Worm (Caenorhabditis elegans): ENCODE results near the gene arrd-18.

The arrd-18 gene

DNA sequence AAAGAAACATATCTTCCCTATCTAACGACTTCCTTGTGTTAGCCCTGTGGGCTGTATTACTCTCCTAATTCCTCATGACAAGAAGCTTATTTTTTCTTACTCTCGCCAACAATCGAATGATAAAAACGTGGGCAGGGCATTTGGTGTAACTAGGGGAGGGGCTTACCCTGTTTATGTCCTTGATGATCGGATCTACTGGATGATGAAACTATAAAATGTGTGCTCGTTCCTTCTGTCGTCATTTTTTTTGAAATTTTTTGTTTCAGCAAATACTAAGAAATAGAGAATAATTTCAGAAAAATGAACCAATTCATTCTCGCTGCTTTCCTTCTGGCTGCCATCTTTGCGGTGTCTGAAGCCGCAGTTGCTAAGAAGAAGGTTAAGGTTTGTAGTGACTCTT, 30.6 kb upstream of the arrd-18 start, which contains the start of gene C17B7.3:
Gene C17B7.3, plus strand, starts transcription at position 301 of the 400 bp plus-strand sequence.
- TF ChIP-seq lir-1 (GFP tag; conservative IDR thresholded peaks at IDR 0.05) (no peak), athp-1 (tag; optimal IDR thresholded peaks at IDR 0.05) (no peak), aptf-3 (GFP tag; IDR thresholded peaks at IDR 0.05) (no peak), snpc-4 (GFP tag; optimal IDR thresholded peaks at IDR 0.05) (no peak), snpc-4 (tag; optimal IDR thresholded peaks at IDR 0.05) (no peak), zfh-2 (GFP tag; conservative IDR thresholded peaks at IDR 0.05) (no peak), F57A8.1 (GFP tag; optimal IDR thresholded peaks at IDR 0.05) (no peak), Y79H2A.3 (GFP tag; conservative IDR thresholded peaks at IDR 0.05) (no peak), ztf-25 (GFP tag; IDR thresholded peaks at IDR 0.05) (no peak), mel-28 (tag; optimal IDR thresholded peaks at IDR 0.05; ENCODE audit: borderline replicate concordance) (no peak), dpl-1 (GFP tag; optimal IDR thresholded peaks at IDR 0.05) (no peak), ztf-3 (GFP tag; optimal IDR thresholded peaks at IDR 0.05) (no peak), cebp-1 (GFP tag; IDR thresholded peaks at IDR 0.05) (no peak), cebp-1 (tag; optimal IDR thresholded peaks at IDR 0.05) (no peak), ceh-58 (GFP tag; IDR thresholded peaks at IDR 0.05) (no peak)

ce11 chrV:3341906-3342305, 30.0 kb upstream of the arrd-18 start, which contains the start of gene C17B7.10:
C17B7.10 (minus strand) TSS chrV:3342006.
- TF ChIP-seq zfh-2 (GFP tag; conservative IDR thresholded peaks at IDR 0.05) = no peak
- no peak for TF ChIP-seq somi-1 (GFP tag; optimal IDR thresholded peaks at IDR 0.05)
- TF ChIP-seq F52B5.7 (tag; optimal IDR thresholded peaks at IDR 0.05) = no peak
- no peak for TF ChIP-seq lin-54 (GFP tag; optimal IDR thresholded peaks at IDR 0.05)
- no peak for TF ChIP-seq egl-18 (GFP tag; IDR thresholded peaks at IDR 0.05)
- no peak for TF ChIP-seq unc-130 (GFP tag; optimal IDR thresholded peaks at IDR 0.05)
- 0 out of 2 replicates have a peak, but pooled peaks have one; percentile 30 for TF ChIP-seq C17E4.6 (GFP tag; IDR thresholded peaks at IDR 0.05)

DNA sequence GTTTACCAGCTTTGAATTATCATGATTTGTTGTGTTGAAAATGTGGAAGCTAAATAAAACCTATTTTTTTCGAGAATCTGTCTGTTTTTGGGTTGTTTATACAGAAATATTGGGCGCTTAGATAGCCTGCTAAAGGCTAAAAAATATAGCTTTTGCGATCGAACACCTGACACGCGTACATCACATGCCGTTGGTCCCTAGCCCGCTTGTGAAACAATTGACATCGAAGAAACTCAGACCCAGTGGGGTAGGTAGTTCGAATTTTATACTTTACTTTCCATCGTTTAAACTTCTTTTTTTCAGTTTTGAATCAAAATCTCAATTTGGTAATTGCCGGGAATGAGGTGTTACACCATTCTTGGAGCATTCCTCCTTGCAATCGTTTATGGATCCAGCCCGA, 27.1 kb upstream of the arrd-18 start, which contains the start of gene C17B7.4:
Gene C17B7.4, plus strand, starts transcription at position 301 of the 400 bp plus-strand sequence.
- TF ChIP-seq nhr-90 (tag; optimal IDR thresholded peaks at IDR 0.05) (no peak), ceh-79 (tag; optimal IDR thresholded peaks at IDR 0.05) (no peak), F57C9.4 (tag; optimal IDR thresholded peaks at IDR 0.05) (no peak), hlh-26 (GFP tag; conservative IDR thresholded peaks at IDR 0.05) (no peak), ztf-18 (tag; optimal IDR thresholded peaks at IDR 0.05) (no peak), chd-7 (tag; optimal IDR thresholded peaks at IDR 0.05) (no peak)

DNA sequence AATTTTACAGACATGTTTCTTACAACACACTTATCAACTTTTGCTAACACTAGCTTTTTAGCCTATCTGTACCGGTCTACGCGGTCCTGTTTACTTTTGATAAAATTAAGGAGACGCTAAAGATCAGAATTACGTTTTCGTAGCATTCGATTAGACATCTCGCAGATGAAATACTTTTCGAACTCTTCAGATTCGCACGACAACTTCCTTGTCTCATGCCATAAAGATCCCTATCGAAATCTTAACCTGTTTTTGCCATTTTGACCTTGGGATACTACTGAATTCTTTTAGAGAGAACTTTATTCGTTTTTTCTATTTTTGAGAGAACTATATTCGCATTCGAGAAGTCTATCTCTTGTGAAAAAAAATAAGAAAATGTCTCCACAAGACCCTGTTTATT, 21.4 kb upstream of the arrd-18 start, which contains the start of gene C17B7.5:
Gene C17B7.5, plus strand, starts transcription at position 301 of the 400 bp plus-strand sequence.
- TF ChIP-seq snpc-1.1 (tag; optimal IDR thresholded peaks at IDR 0.05; ENCODE audit: insufficient read depth) (no peak), lin-35 (GFP tag; optimal IDR thresholded peaks at IDR 0.05) (no peak), dpff-1 (tag; optimal IDR thresholded peaks at IDR 0.05) (no peak), K12H6.12 (tag; optimal IDR thresholded peaks at IDR 0.05) (no peak), F52B5.7 (tag; optimal IDR thresholded peaks at IDR 0.05) (no peak), rec-8 (tag; optimal IDR thresholded peaks at IDR 0.05) (no peak), egl-44 (GFP tag; IDR thresholded peaks at IDR 0.05) (no peak), Y67H2A.10 (GFP tag; conservative IDR thresholded peaks at IDR 0.05) (no peak), F33H1.4 (GFP tag; IDR thresholded peaks at IDR 0.05) (no peak), madf-10 (tag; optimal IDR thresholded peaks at IDR 0.05) (no peak)
